Worm (Caenorhabditis elegans): ENCODE measurements around the gene F41E6.1.

The F41E6.1 gene

ce11 chrV:8636907-8637306, 14.5 kb downstream of the F41E6.1 start, which contains the start of gene grl-12:
Gene grl-12 (minus strand): TSS chrV:8637007.
- TF ChIP-seq hmbx-1 (tag; optimal IDR thresholded peaks at IDR 0.05), result no peak
- no peak for TF ChIP-seq F13C5.2 (tag; optimal IDR thresholded peaks at IDR 0.05)
- no peak for TF ChIP-seq scrt-1 (GFP tag; IDR thresholded peaks at IDR 0.05)
- TF ChIP-seq sea-1 (GFP tag; conservative IDR thresholded peaks at IDR 0.05), result no peak
- TF ChIP-seq hmg-4 (GFP tag; optimal IDR thresholded peaks at IDR 0.05), result no peak
- TF ChIP-seq ceh-36 (tag; optimal IDR thresholded peaks at IDR 0.05), result no peak

ce11 chrV:8637666-8638271, 15.4 kb downstream of the F41E6.1 start, which contains the start of the genes F28A12.10 and acd-4:
Gene F28A12.10 (minus strand): TSS chrV:8637766.
Gene acd-4 (plus strand): TSS chrV:8638221.
- TF ChIP-seq hmg-4 (GFP tag; optimal IDR thresholded peaks at IDR 0.05) (no peak), tbx-11 (GFP tag; IDR thresholded peaks at IDR 0.05) (no peak), ceh-36 (tag; optimal IDR thresholded peaks at IDR 0.05) (no peak), flt-1 (GFP tag; IDR thresholded peaks at IDR 0.05) (no peak), pes-1 (GFP tag; IDR thresholded peaks at IDR 0.05) (no peak), tbx-37 (GFP tag; conservative IDR thresholded peaks at IDR 0.05) (no peak), ama-1 (optimal IDR thresholded peaks at IDR 0.05) (no peak)

ce11 chrV:8641266-8641665, 18.9 kb downstream of the F41E6.1 start, which contains the start of gene F28A12.3:
Gene F28A12.3 (minus strand): TSS chrV:8641366.
- no peak for TF ChIP-seq tra-4 (tag; optimal IDR thresholded peaks at IDR 0.05)
- no peak for TF ChIP-seq F13C5.2 (tag; optimal IDR thresholded peaks at IDR 0.05)
- no peak for TF ChIP-seq hnd-1 (tag; optimal IDR thresholded peaks at IDR 0.05)
- no peak for TF ChIP-seq ama-1 (optimal IDR thresholded peaks at IDR 0.05)
- TF ChIP-seq sea-1 (GFP tag; conservative IDR thresholded peaks at IDR 0.05), result no peak
- no peak for TF ChIP-seq tbx-37 (GFP tag; conservative IDR thresholded peaks at IDR 0.05)
- no peak for TF ChIP-seq aly-1 (tag; optimal IDR thresholded peaks at IDR 0.05)

ce11 chrV:8643093-8643492, 20.7 kb downstream of the F41E6.1 start, which contains the start of gene asp-13:
Gene asp-13 (minus strand): TSS chrV:8643193.
- TF ChIP-seq hmbx-1 (tag; optimal IDR thresholded peaks at IDR 0.05), result no peak
- no peak for TF ChIP-seq tra-4 (tag; optimal IDR thresholded peaks at IDR 0.05)
- TF ChIP-seq sea-1 (GFP tag; conservative IDR thresholded peaks at IDR 0.05), result no peak
- no peak for TF ChIP-seq F13C5.2 (tag; optimal IDR thresholded peaks at IDR 0.05)
- TF ChIP-seq ets-7 (tag; optimal IDR thresholded peaks at IDR 0.05), result no peak
- TF ChIP-seq flt-1 (GFP tag; IDR thresholded peaks at IDR 0.05), result no peak
- TF ChIP-seq tbx-11 (GFP tag; IDR thresholded peaks at IDR 0.05), result no peak

ce11 chrV:8648251-8648650, 25.8 kb downstream of the F41E6.1 start:
- TF ChIP-seq scrt-1 (GFP tag; IDR thresholded peaks at IDR 0.05) (no peak), ets-7 (tag; optimal IDR thresholded peaks at IDR 0.05) (no peak), F13C5.2 (tag; optimal IDR thresholded peaks at IDR 0.05) (no peak)

- TF ChIP-seq ceh-36 (tag; optimal IDR thresholded peaks at IDR 0.05) (no peak), hmbx-1 (tag; optimal IDR thresholded peaks at IDR 0.05) (no peak), ceh-13 (GFP tag; optimal IDR thresholded peaks at IDR 0.05) (no peak), ama-1 (optimal IDR thresholded peaks at IDR 0.05) (no peak), hnd-1 (tag; optimal IDR thresholded peaks at IDR 0.05) (no peak), tbx-37 (GFP tag; conservative IDR thresholded peaks at IDR 0.05) (no peak), tbx-11 (GFP tag; IDR thresholded peaks at IDR 0.05) (no peak), hmg-4 (GFP tag; optimal IDR thresholded peaks at IDR 0.05) (no peak), flt-1 (GFP tag; IDR thresholded peaks at IDR 0.05) (no peak), F13C5.2 (tag; optimal IDR thresholded peaks at IDR 0.05) (no peak), ets-7 (tag; optimal IDR thresholded peaks at IDR 0.05) (no peak), scrt-1 (GFP tag; IDR thresholded peaks at IDR 0.05) (no peak), aly-1 (tag; optimal IDR thresholded peaks at IDR 0.05) (no peak), pes-1 (GFP tag; IDR thresholded peaks at IDR 0.05) (no peak), sea-1 (GFP tag; conservative IDR thresholded peaks at IDR 0.05) (no peak)
These were observed 28.0 kb downstream of the F41E6.1 start for ce11 chrV:8650365-8650764.

- no peak for TF ChIP-seq flt-1 (GFP tag; IDR thresholded peaks at IDR 0.05)
- TF ChIP-seq tbx-11 (GFP tag; IDR thresholded peaks at IDR 0.05), result no peak
- TF ChIP-seq scrt-1 (GFP tag; IDR thresholded peaks at IDR 0.05), result no peak
- TF ChIP-seq pes-1 (GFP tag; IDR thresholded peaks at IDR 0.05), result no peak
- no peak for TF ChIP-seq ceh-13 (GFP tag; optimal IDR thresholded peaks at IDR 0.05)
- no peak for TF ChIP-seq F13C5.2 (tag; optimal IDR thresholded peaks at IDR 0.05)
- TF ChIP-seq hmbx-1 (tag; optimal IDR thresholded peaks at IDR 0.05), result no peak
- no peak for TF ChIP-seq ceh-36 (tag; optimal IDR thresholded peaks at IDR 0.05)
- no peak for TF ChIP-seq hnd-1 (tag; optimal IDR thresholded peaks at IDR 0.05)
- no peak for TF ChIP-seq ets-7 (tag; optimal IDR thresholded peaks at IDR 0.05)
- TF ChIP-seq aly-1 (tag; optimal IDR thresholded peaks at IDR 0.05), result no peak
- TF ChIP-seq B0310.2 (tag; optimal IDR thresholded peaks at IDR 0.05), result no peak
These were observed 28.7 kb downstream of the F41E6.1 start for ce11 chrV:8651007-8651711.

ce11 chrV:8652177-8652576, 29.8 kb downstream of the F41E6.1 start:
- TF ChIP-seq sea-1 (GFP tag; conservative IDR thresholded peaks at IDR 0.05) (no peak), hmbx-1 (tag; optimal IDR thresholded peaks at IDR 0.05) (no peak), ceh-36 (tag; optimal IDR thresholded peaks at IDR 0.05) (no peak), ets-7 (tag; optimal IDR thresholded peaks at IDR 0.05) (no peak), tra-4 (tag; optimal IDR thresholded peaks at IDR 0.05) (no peak), B0310.2 (tag; optimal IDR thresholded peaks at IDR 0.05) (no peak), ama-1 (optimal IDR thresholded peaks at IDR 0.05) (no peak), F13C5.2 (tag; optimal IDR thresholded peaks at IDR 0.05) (no peak), hnd-1 (tag; optimal IDR thresholded peaks at IDR 0.05) (no peak), tbx-11 (GFP tag; IDR thresholded peaks at IDR 0.05) (no peak), flt-1 (GFP tag; IDR thresholded peaks at IDR 0.05) (no peak)
